Fruit fly (Drosophila melanogaster): ENCODE measurements around the gene Tmx3.

The Tmx3 gene

dm6 chr3L:16221800-16222199 is 7.1 kb upstream of the Tmx3 start:
- no peak for TF ChIP-seq noc (tag; optimal IDR thresholded peaks at IDR 0.05)

- no peak for TF ChIP-seq noc (tag; optimal IDR thresholded peaks at IDR 0.05)
Measured at dm6 chr3L:16225175-16225574, 3.7 kb upstream of the Tmx3 start.

dm6 chr3L:16231857-16232256 is 3.0 kb downstream of the Tmx3 start, which contains the start of the genes PDCD-5 and MED10:
Gene PDCD-5 (minus strand): TSS chr3L:16232038.
Gene MED10 (plus strand): TSS chr3L:16232084.
- no peak for TF ChIP-seq noc (tag; optimal IDR thresholded peaks at IDR 0.05)

DNA sequence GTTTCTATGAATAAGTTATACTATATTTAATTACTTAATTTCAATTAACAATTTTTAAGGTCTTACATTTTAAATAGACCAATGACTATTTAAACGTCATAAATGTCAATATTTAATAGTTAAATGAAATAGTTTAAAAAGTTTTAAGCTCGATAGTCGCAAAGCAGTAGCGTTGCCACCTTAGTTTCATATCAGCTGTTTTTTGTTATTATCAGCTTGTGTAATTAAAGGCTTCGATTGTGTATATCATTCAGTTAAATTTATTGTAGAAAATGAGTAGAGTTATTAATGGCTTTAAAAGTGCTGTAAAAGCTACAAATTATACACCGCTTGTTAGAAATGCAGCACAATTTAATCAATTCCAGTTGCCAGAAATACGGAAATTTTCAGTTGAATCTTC is 4.0 kb downstream of the Tmx3 start, which contains the start of gene Hsc20:
Gene Hsc20 (plus strand): TSS at position 204 of the 400 bp plus-strand sequence.
- TF ChIP-seq noc (tag; optimal IDR thresholded peaks at IDR 0.05) = no peak

- TF ChIP-seq noc (tag; optimal IDR thresholded peaks at IDR 0.05) = peak; percentile 10
Measured at dm6 chr3L:16233850-16234494, 5.1 kb downstream of the Tmx3 start.

- TF ChIP-seq noc (tag; optimal IDR thresholded peaks at IDR 0.05) = no peak
Measured at dm6 chr3L:16241296-16241695, 12.4 kb downstream of the Tmx3 start.

DNA sequence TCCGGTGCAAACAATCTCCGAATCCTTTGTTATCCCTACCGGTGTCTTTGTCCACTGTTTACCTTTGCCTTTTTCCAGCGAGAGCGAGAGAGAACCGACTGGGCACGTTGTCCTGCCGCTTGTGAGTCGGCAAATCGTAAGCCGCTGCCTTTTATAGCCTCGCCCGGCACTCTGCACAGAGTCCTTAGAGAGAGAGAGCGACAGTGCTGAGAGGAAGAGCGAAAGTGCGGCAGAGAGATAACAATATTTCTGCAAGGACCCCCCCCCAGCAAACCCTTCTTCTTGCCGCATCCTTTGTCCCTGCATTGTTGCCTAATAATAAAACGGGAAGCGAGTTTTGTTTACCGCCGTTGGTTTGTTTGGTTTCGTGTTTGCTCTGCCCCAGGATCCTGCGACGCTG is 23.4 kb downstream of the Tmx3 start, which contains the start of gene CG13055:
Gene CG13055 (minus strand): TSS at position 101 of the 400 bp plus-strand sequence.
- no peak for TF ChIP-seq noc (tag; optimal IDR thresholded peaks at IDR 0.05)

dm6 chr3L:16257118-16257627 is 28.3 kb downstream of the Tmx3 start, which contains the start of gene CG13054:
Gene CG13054 (minus strand): TSS chr3L:16257191.
- TF ChIP-seq noc (tag; optimal IDR thresholded peaks at IDR 0.05) = no peak

DNA sequence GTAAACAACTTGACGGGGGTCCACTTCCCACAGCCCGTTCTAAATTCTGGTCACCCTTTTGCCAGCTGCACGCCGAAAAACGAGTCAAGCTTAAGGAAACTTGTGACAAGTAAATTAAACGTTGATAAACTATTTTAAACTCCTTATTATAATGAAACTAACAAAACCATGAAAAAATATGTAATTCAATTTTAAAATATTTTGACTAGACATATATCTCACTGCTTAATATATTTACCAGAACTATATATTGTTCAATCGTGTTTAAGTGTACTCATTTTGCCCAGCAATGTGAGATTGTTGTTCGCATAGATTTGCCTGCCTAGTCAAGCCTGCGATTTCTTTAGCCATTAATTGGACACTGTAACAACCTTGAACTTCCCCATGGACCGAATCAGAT is 30.7 kb downstream of the Tmx3 start, which contains the start of gene CG13053:
Gene CG13053 (minus strand): TSS at position 171 of the 400 bp plus-strand sequence.
- TF ChIP-seq noc (tag; optimal IDR thresholded peaks at IDR 0.05) = no peak

DNA sequence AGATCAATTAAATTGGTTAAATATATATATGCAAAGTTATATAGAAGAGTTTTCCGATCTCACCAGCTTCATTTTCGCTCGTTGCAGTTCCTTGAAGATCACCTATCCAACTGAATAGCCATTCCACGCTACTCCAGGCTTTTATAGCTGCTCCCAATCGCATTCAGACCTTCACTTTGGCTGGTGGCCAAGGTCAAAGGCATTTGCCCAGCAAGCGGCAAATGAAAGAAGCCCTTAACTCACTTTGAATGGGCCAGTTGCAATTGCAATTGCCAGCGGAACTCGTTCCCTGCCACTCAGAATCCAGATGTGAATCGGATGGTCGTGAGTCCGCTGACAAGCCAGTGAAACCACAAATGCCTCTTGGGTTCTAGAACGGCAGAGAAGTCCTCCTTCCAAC is 32.6 kb downstream of the Tmx3 start, which contains the start of gene CG34247:
Gene CG34247 (minus strand): TSS at position 101 of the 400 bp plus-strand sequence.
- no peak for TF ChIP-seq noc (tag; optimal IDR thresholded peaks at IDR 0.05)

DNA sequence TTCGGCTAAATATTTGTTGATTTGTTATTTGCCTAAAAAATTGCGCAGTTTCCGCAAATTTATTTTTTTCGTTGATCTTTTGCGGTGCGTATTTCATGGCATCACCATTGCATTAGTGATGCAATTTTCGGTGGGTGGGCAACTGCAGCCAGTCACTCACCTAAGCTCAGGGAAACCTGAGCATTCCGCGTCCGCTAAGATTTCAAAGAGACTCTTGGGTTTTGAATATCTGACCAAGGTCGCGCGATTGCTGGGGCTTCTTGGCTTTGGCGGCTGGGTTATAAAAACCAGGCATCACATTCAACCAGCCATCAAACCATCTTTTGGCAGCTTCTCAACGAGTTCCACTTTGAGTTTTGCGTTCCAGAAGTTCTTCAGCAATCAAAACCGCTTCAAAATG is 33.5 kb downstream of the Tmx3 start, which contains the start of gene CG13071:
Gene CG13071 (plus strand): TSS at position 301 of the 400 bp plus-strand sequence.
- no peak for TF ChIP-seq noc (tag; optimal IDR thresholded peaks at IDR 0.05)

DNA sequence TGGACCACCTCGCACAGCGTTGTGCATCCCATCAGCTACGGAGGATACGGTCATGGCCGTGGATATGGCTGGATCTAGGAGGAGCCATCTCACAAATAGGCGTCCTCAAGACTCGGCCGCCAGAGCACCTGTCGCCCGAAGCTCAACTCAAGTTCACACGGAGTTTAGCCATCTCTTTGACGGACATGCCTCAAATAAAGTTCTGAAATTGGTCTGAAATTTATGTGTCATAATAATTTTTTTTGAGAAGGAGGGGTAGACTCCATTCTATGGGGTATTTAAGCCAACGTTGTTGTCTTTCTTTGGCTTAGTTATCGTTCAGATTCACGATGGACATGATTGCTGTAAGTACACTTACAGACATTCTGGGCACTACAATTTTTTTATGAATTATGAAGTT is 34.1 kb downstream of the Tmx3 start, which contains the start of gene CG13070:
Gene CG13070 (plus strand): TSS at position 301 of the 400 bp plus-strand sequence.
- no peak for TF ChIP-seq noc (tag; optimal IDR thresholded peaks at IDR 0.05)

DNA sequence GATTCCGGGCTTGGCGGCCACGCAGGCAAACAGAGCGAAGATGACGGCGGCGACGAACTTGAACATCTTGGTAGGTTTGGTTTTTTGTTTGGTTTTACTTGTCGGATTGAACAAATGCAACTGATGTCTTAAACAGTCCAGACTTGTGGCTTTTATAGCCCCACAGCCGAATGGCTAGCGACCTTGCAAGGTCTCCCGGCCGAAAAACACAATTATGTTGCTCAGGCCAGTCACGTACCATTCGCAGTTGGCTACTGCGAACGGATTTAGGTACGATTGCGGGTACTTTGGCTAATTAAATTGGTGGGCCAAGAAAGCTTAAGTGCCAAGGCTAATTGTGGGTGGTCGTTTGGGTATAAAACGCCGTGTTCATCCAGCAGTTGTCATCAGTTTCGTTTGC is 36.1 kb downstream of the Tmx3 start, which contains the start of the genes CG13051 and CG13069:
Gene CG13051 (minus strand): TSS at position 101 of the 400 bp plus-strand sequence.
Gene CG13069 (plus strand): TSS at position 386 of the 400 bp plus-strand sequence.
- no peak for TF ChIP-seq noc (tag; optimal IDR thresholded peaks at IDR 0.05)

dm6 chr3L:16268106-16268733 is 39.3 kb downstream of the Tmx3 start, which contains the start of gene CG4950:
Gene CG4950 (minus strand): TSS chr3L:16268156.
- no peak for TF ChIP-seq noc (tag; optimal IDR thresholded peaks at IDR 0.05)

DNA sequence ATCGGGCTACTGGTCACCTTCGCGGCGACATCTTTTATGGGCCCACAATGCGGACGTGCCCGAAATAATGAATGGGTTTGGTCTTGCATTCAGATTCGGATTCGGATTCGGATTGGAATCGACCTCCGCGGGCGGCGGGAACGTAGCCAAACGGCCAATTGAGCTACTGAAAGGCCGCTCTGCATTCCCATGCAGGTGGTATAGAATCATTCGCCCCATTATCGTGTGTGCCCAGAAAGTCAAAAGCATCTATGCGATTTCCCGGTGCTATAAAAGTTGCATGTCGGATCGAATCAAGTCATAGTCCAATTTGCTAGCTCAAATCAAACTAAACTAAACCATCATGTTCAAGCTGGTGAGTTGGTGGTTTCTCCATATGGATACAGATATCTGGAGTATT is 40.2 kb downstream of the Tmx3 start, which contains the start of gene CG13068:
Gene CG13068 (plus strand): TSS at position 301 of the 400 bp plus-strand sequence.
- no peak for TF ChIP-seq noc (tag; optimal IDR thresholded peaks at IDR 0.05)

- no peak for TF ChIP-seq noc (tag; optimal IDR thresholded peaks at IDR 0.05)
Measured at dm6 chr3L:16270802-16271332, 42.0 kb downstream of the Tmx3 start, which contains the start of the genes CG34248 and CG13067. Gene CG34248 (minus strand): TSS chr3L:16270902. Gene CG13067 (plus strand): TSS chr3L:16271282.
